Worm (Caenorhabditis elegans): ENCODE results near the gene C01G10.5.
A peak's percentile ranks its signal among the peaks of the same experiment; 100 is the strongest.

Gene C01G10.5

ce11 chrV:15136772-15137171, 47.4 kb upstream of the C01G10.5 start, which contains the start of gene aipl-1 (continued):
- TF ChIP-seq unc-39 (tag; optimal IDR thresholded peaks at IDR 0.05) = no peak
- TF ChIP-seq fkh-10 (GFP tag; optimal IDR thresholded peaks at IDR 0.05) = peak; percentile 60
- no peak for TF ChIP-seq zfp-3 (GFP tag; conservative IDR thresholded peaks at IDR 0.05)
- TF ChIP-seq nhr-10 (tag; optimal IDR thresholded peaks at IDR 0.05) = no peak
- no peak for TF ChIP-seq lin-29 (GFP tag; IDR thresholded peaks at IDR 0.05)
- TF ChIP-seq snpc-1.2 (GFP tag; IDR thresholded peaks at IDR 0.05) = no peak
- no peak for TF ChIP-seq dmd-9 (GFP tag; IDR thresholded peaks at IDR 0.05)
- TF ChIP-seq egl-27 (tag; optimal IDR thresholded peaks at IDR 0.05) = no peak
- peak; percentile 47 for TF ChIP-seq unc-130 (GFP tag; optimal IDR thresholded peaks at IDR 0.05)
- TF ChIP-seq F44E2.7 (GFP tag; IDR thresholded peaks at IDR 0.05) = no peak
- TF ChIP-seq nhr-11 (tag; optimal IDR thresholded peaks at IDR 0.05) = peak; percentile 52

- no peak for TF ChIP-seq snpc-1.2 (GFP tag; IDR thresholded peaks at IDR 0.05)
- TF ChIP-seq spr-1 (tag; optimal IDR thresholded peaks at IDR 0.05) = no peak
- TF ChIP-seq daf-16 (GFP tag; optimal IDR thresholded peaks at IDR 0.05) = no peak
- peak; percentile 25 for TF ChIP-seq daf-16 (tag; optimal IDR thresholded peaks at IDR 0.05)
- TF ChIP-seq nhr-28 (tag; optimal IDR thresholded peaks at IDR 0.05) = peak; percentile 36
- TF ChIP-seq lin-15B (tag; optimal IDR thresholded peaks at IDR 0.05) = no peak
- TF ChIP-seq dmd-6 (GFP tag; IDR thresholded peaks at IDR 0.05) = peak; percentile 16; the same call in 1 of the 2 replicates
- peak; percentile 8 for TF ChIP-seq nhr-6 (tag; optimal IDR thresholded peaks at IDR 0.05)
Observed at ce11 chrV:15133812-15134211, 44.5 kb upstream of the C01G10.5 start.

DNA sequence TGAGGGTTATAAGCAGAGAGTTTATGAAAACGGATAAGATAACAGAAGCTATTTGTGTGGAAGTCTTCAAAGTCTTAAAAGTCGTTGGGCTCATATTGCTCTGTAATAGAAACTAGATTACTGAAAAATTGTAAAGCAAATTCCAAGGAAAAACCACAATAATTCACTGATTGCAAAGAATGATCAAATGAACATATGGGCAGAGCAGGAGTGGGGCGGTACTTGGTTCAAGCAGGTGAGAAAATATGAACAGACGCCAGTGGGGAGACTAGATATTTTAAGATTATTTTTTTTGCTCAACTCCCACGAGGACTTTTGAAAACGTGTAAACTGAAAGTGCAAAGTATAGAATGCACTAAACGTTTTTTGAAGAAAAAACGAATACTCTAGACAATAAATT, 43.1 kb upstream of the C01G10.5 start, which contains the start of gene str-171:
str-171 (minus strand) TSS at position 101 of the 400 bp plus-strand sequence.
- no peak for TF ChIP-seq nhr-6 (tag; optimal IDR thresholded peaks at IDR 0.05)
- TF ChIP-seq ceh-28 (tag; optimal IDR thresholded peaks at IDR 0.05) = no peak
- TF ChIP-seq php-3 (GFP tag; IDR thresholded peaks at IDR 0.05) = no peak

DNA sequence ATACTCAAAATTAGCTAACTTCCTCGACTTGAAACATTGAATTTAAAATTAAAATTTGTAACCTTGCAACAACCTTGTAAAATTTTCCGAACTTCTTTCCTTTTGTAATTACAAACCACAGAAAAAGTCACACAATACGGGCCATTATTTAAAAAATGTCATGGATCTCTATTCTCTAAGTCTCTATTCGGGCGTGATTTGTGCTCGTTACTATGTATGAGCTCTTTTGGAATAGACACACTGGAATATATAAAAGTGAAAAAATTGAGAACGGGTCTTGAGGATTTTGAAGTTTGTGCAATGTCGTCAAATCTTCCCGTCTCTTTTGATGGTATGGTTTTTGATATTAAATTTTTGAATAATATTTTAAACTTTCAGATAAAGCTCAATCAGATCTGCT, 38.6 kb upstream of the C01G10.5 start, which contains the start of gene srr-7:
srr-7 (plus strand) TSS at position 301 of the 400 bp plus-strand sequence.
- TF ChIP-seq mep-1 (tag; optimal IDR thresholded peaks at IDR 0.05) = no peak
- TF ChIP-seq ama-1 (optimal IDR thresholded peaks at IDR 0.05) = no peak
- no peak for TF ChIP-seq ceh-44 (GFP tag; IDR thresholded peaks at IDR 0.05)

DNA sequence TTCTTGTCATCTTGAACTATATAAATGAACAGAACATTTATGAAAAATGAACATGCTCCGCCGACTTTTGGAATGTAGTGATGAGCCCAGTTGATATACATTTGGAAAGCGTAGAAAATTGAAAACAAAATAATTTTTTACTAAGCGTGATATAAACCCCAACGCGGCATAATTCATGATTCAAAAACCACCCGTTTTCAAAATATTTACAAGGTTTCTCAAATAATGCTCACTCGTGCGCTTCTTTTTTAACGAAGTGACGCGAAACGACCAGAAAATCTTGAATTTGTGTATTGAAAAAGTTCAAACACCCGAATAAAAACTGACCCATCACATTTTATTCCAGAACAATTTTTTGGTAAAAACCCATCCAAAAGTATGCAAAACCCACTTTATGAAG, 38.1 kb upstream of the C01G10.5 start, which contains the start of gene srj-27:
srj-27 (minus strand) TSS at position 101 of the 400 bp plus-strand sequence.
- TF ChIP-seq unc-62 (GFP tag; optimal IDR thresholded peaks at IDR 0.05 in 1 of 2) (no peak), unc-62 (tag; optimal IDR thresholded peaks at IDR 0.05) (no peak), vab-7 (GFP tag; IDR thresholded peaks at IDR 0.05) (no peak), nhr-28 (tag; optimal IDR thresholded peaks at IDR 0.05) (no peak), lin-38 (GFP tag; IDR thresholded peaks at IDR 0.05) (no peak), hlh-11 (tag; optimal IDR thresholded peaks at IDR 0.05) (no peak), mep-1 (tag; optimal IDR thresholded peaks at IDR 0.05) (no peak)

ce11 chrV:15125162-15125561, 35.8 kb upstream of the C01G10.5 start, which contains the start of gene ugt-30:
ugt-30 (minus strand) TSS chrV:15125262.
- TF ChIP-seq dmd-6 (GFP tag; IDR thresholded peaks at IDR 0.05) = peak; percentile 40; the same call in 1 of the 2 replicates

DNA sequence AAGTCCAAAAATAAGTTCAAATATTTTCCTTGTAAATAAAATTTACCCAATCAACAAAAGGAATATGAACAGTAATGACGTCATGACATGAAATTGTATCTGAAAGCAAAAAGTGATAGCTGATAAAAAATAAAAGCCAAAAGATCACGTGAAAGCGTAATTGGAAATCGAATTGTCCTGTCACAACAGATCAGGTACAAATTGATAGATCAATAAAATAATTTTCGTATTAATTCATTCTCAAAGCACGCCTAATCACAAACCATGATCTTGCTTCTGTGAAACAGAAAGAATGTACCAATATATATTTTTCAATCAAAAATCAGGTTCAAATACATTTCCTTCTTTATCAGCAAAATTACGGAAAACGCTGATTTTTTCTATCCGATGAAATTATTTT, 30.2 kb upstream of the C01G10.5 start, which contains the start of gene flor-1:
flor-1 (minus strand) TSS at position 101 of the 400 bp plus-strand sequence.
- TF ChIP-seq dve-1 (tag; optimal IDR thresholded peaks at IDR 0.05; ENCODE audit: insufficient read depth) (peak; percentile 20), snpc-4 (tag; optimal IDR thresholded peaks at IDR 0.05) (no peak)

Measured in whole organism, L4 larva.